Worm (Caenorhabditis elegans) whole organism, midembryonic: Measurements from ENCODE around the gene C16D9.6.

Experiments
- flt-1 ChIP-seq: fragments of 200-800 bp; sonication (Bioruptor generic); IDR thresholded peaks from 2 replicates; pipeline ENCODE4 v1.3.6; 2022; ENCODE audit warnings: missing genetic modification characterization, missing compliant biosample characterization
- med-1 ChIP-seq: sonication (generic microtip); optimal IDR thresholded peaks from 2 replicates; lab custom pipeline; 2017; ENCODE audit warnings: missing genetic modification characterization, mild to moderate bottlenecking, missing compliant biosample characterization, antibody characterized with exemption, missing genetic modification reagents; ENCODE audit not compliant: insufficient read depth
- ref-1 ChIP-seq: fragments of 200-800 bp; sonication (Bioruptor generic); conservative IDR thresholded peaks from 2 replicates; pipeline ENCODE4 v1.3.6; 2022; ENCODE audit warnings: missing genetic modification reagents, missing genetic modification characterization, missing compliant biosample characterization
- tab-1 ChIP-seq: fragments of 200-800 bp; sonication (Bioruptor generic); IDR thresholded peaks from 2 replicates; pipeline ENCODE4 v1.3.6; 2022; ENCODE audit warnings: missing genetic modification characterization, missing compliant biosample characterization
- ztf-23 ChIP-seq: fragments of 200-800 bp; sonication (Bioruptor generic); IDR thresholded peaks from 2 replicates; pipeline ENCODE4 v1.3.6; 2022; ENCODE audit warnings: missing genetic modification reagents, missing genetic modification characterization, missing compliant biosample characterization
- ztf-29 ChIP-seq: fragments of 200-800 bp; sonication (Bioruptor generic); IDR thresholded peaks from 2 replicates; pipeline ENCODE4 v1.3.6; 2022; ENCODE audit warnings: missing genetic modification reagents, missing genetic modification characterization, missing compliant biosample characterization

DNA sequence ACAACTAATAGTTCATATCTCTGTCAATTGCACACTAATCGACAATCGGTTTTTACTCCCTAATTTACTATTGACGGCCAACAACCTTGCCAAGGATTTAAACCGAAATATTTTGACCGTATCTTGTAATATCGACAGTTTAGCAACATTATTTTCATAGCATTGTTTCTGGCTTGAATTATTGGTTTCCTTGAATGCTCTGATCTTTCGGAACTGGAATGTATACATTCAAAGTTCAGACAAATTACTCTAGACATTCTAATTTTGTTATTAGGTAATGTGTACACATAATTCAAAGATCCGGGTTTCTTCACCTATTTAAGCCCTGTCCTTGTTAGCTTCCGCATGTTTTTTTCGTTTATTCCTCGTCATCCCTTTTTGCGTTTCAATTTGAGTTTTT lies 13.8 kb upstream of the C16D9.6 start, which contains the start of gene C16D9.9:
- TF ChIP-seq flt-1 (no peak), ref-1 (GFP tag; lab: Robert Waterston, UW) (no peak), tab-1 (GFP tag; lab: Robert Waterston, UW) (no peak), ztf-29 (GFP tag; lab: Robert Waterston, UW) (no peak), ztf-23 (GFP tag; lab: Robert Waterston, UW) (no peak), med-1 (GFP tag; lab: Kevin White, UChicago) (no peak)
